Fruit fly (Drosophila melanogaster): Measurements from ENCODE around the gene pHCl-2.

dm6 chr3R:31319426-31320221, 14.4 kb upstream of the pHCl-2 start:
- TF ChIP-seq Hr38 (GFP tag; optimal IDR thresholded peaks at IDR 0.05), result no peak
- peak; percentile 8 for TF ChIP-seq acj6 (GFP tag; optimal IDR thresholded peaks at IDR 0.05)
- TF ChIP-seq fd85E (GFP tag; optimal IDR thresholded peaks at IDR 0.05), result no peak
- TF ChIP-seq OdsH (GFP tag; optimal IDR thresholded peaks at IDR 0.05), result peak; percentile 36
- TF ChIP-seq fkh (GFP tag; optimal IDR thresholded peaks at IDR 0.05), result no peak
- no peak for TF ChIP-seq CG11294 (GFP tag; IDR thresholded peaks at IDR 0.05)
